Worm (Caenorhabditis elegans) whole organism, young adult: ENCODE data around the gene phat-6.

Experiments
- B0019.2 ChIP-seq: fragments of 200-800 bp; sonication (Bioruptor generic); conservative IDR thresholded peaks from 2 replicates; pipeline ENCODE4 v1.3.6; 2022; ENCODE audit warnings: missing genetic modification reagents, missing genetic modification characterization, missing compliant biosample characterization
- B0035.1 ChIP-seq: sonication (generic microtip); optimal IDR thresholded peaks from 2 replicates; lab custom pipeline; 2016; ENCODE audit warnings: missing genetic modification characterization, mild to moderate bottlenecking, missing compliant biosample characterization, missing genotype, missing genetic modification reagents
- B0336.3 ChIP-seq: fragments of 200-800 bp; sonication (Bioruptor generic); IDR thresholded peaks from 2 replicates; pipeline ENCODE4 v1.3.6; 2022; ENCODE audit warnings: missing genetic modification characterization, missing compliant biosample characterization
- C06A6.2 ChIP-seq: fragments of 200-800 bp; sonication (Bioruptor generic); conservative IDR thresholded peaks from 2 replicates; pipeline ENCODE4 v1.3.6; 2022; ENCODE audit warnings: missing genetic modification characterization, missing compliant biosample characterization
- F10E7.11 ChIP-seq: sonication (generic microtip); optimal IDR thresholded peaks from 2 replicates; lab custom pipeline; 2017; ENCODE audit warnings: mild to moderate bottlenecking, missing genetic modification characterization, moderate library complexity, missing compliant biosample characterization
- F23B12.7 ChIP-seq: sonication (generic microtip); optimal IDR thresholded peaks from 2 replicates; lab custom pipeline; 2017; ENCODE audit warnings: missing genetic modification characterization, mild to moderate bottlenecking, missing compliant biosample characterization, antibody characterized with exemption, moderate library complexity; ENCODE audit not compliant: insufficient read depth
- F57C9.4 ChIP-seq: sonication (generic microtip); optimal IDR thresholded peaks from 2 replicates; lab custom pipeline; 2017; ENCODE audit warnings: mild to moderate bottlenecking, missing genetic modification characterization, missing compliant biosample characterization
- K11D2.4 ChIP-seq: fragments of 200-800 bp; sonication (Bioruptor generic); IDR thresholded peaks from 2 replicates; pipeline ENCODE4 v1.3.6; 2022; ENCODE audit warnings: missing genetic modification reagents, missing genetic modification characterization, missing compliant biosample characterization
- K12H6.12 ChIP-seq: fragments of 200-800 bp; sonication (Bioruptor generic); optimal IDR thresholded peaks from 2 replicates; lab custom pipeline; 2018; ENCODE audit warnings: mild to moderate bottlenecking, missing genetic modification characterization, missing compliant biosample characterization
- T07F8.4 ChIP-seq: sonication (generic microtip); optimal IDR thresholded peaks from 2 replicates; lab custom pipeline; 2016; ENCODE audit warnings: mild to moderate bottlenecking, missing genetic modification characterization, moderate library complexity, missing compliant biosample characterization
- T26A5.8 ChIP-seq: sonication (generic microtip); optimal IDR thresholded peaks from 2 replicates; lab custom pipeline; 2016; ENCODE audit warnings: missing genetic modification characterization, missing compliant biosample characterization
- Y53F4B.3 ChIP-seq: fragments of 200-800 bp; sonication (Bioruptor generic); IDR thresholded peaks from 2 replicates; pipeline ENCODE4 v1.3.6; 2022; ENCODE audit warnings: missing genetic modification reagents, missing genetic modification characterization, missing compliant biosample characterization
- Y79H2A.3 ChIP-seq: fragments of 200-800 bp; sonication (Bioruptor generic); conservative IDR thresholded peaks from 2 replicates; pipeline ENCODE4 v1.3.6; 2022; ENCODE audit warnings: missing genetic modification reagents, missing genetic modification characterization, missing compliant biosample characterization
- Y95B8A.8 ChIP-seq: fragments of 200-800 bp; sonication (Bioruptor generic); IDR thresholded peaks from 2 replicates; pipeline ENCODE4 v1.3.6; 2022; ENCODE audit warnings: missing genetic modification reagents, missing genetic modification characterization, missing compliant biosample characterization
- aptf-2 ChIP-seq: fragments of 200-800 bp; sonication (Bioruptor generic); conservative IDR thresholded peaks from 2 replicates; pipeline ENCODE4 v1.3.6; 2022; ENCODE audit warnings: missing genetic modification reagents, missing genetic modification characterization, missing compliant biosample characterization
- aptf-3 ChIP-seq: fragments of 200-800 bp; sonication (Bioruptor generic); IDR thresholded peaks from 2 replicates; pipeline ENCODE4 v1.3.6; 2022; ENCODE audit warnings: missing genetic modification characterization, missing compliant biosample characterization
- ccch-3 ChIP-seq: fragments of 200-800 bp; sonication (Bioruptor generic); optimal IDR thresholded peaks from 2 replicates; lab custom pipeline; 2018; ENCODE audit warnings: mild to moderate bottlenecking, missing genetic modification characterization, missing compliant biosample characterization
- chd-7 ChIP-seq: sonication (generic microtip); optimal IDR thresholded peaks from 2 replicates; lab custom pipeline; 2016; ENCODE audit warnings: mild to moderate bottlenecking, missing genetic modification characterization, moderate library complexity, missing compliant biosample characterization
- dpl-1 ChIP-seq: fragments of 150-350 bp; optimal IDR thresholded peaks from 2 replicates; lab custom pipeline; 2014; ENCODE audit warnings: missing biosample characterization, missing genetic modification reagents, missing genetic modification characterization
- egl-44 ChIP-seq: fragments of 200-800 bp; sonication (Bioruptor generic); IDR thresholded peaks from 2 replicates; pipeline ENCODE4 v1.3.6; 2022; ENCODE audit warnings: missing genetic modification reagents, missing genetic modification characterization, missing compliant biosample characterization
- egrh-3 ChIP-seq: fragments of 200-800 bp; sonication (Bioruptor generic); IDR thresholded peaks from 2 replicates; pipeline ENCODE4 v1.3.6; 2022; ENCODE audit warnings: missing genetic modification reagents, missing genetic modification characterization, missing compliant biosample characterization
- fkh-3 ChIP-seq: sonication (generic microtip); optimal IDR thresholded peaks from 2 replicates; lab custom pipeline; 2016; ENCODE audit warnings: mild to moderate bottlenecking, missing genetic modification characterization, missing compliant biosample characterization
- hmg-20 ChIP-seq: fragments of 200-800 bp; sonication (Bioruptor generic); IDR thresholded peaks from 2 replicates; pipeline ENCODE4 v1.3.6; 2022; ENCODE audit warnings: missing genetic modification reagents, missing genetic modification characterization, missing compliant biosample characterization
- lag-1 ChIP-seq: fragments of 200-800 bp; sonication (Bioruptor generic); IDR thresholded peaks from 2 replicates; pipeline ENCODE4 v1.3.6; 2022; ENCODE audit warnings: missing genetic modification reagents, missing genetic modification characterization, missing compliant biosample characterization
- lin-35 ChIP-seq, 3 experiments: fragments of 150-350 bp in 2 of 3; sonication (generic microtip) in 1 of 3; optimal IDR thresholded peaks; 2 replicates each; lab custom pipeline; 2014 to 2018; ENCODE audit warnings: missing biosample characterization in 3 of 3, missing genetic modification characterization in 3 of 3, missing genetic modification reagents in 3 of 3
- lin-54 ChIP-seq: fragments of 200-800 bp; sonication (Bioruptor generic); optimal IDR thresholded peaks from 2 replicates; lab custom pipeline; 2018; ENCODE audit warnings: mild to moderate bottlenecking, missing genetic modification characterization, missing compliant biosample characterization
- lir-1 ChIP-seq: fragments of 200-800 bp; sonication (Bioruptor generic); conservative IDR thresholded peaks from 2 replicates; pipeline ENCODE4 v1.3.6; 2022; ENCODE audit warnings: missing genetic modification reagents, missing genetic modification characterization, missing compliant biosample characterization
- madf-10 ChIP-seq: sonication (generic microtip); optimal IDR thresholded peaks from 2 replicates; lab custom pipeline; 2016; ENCODE audit warnings: mild to moderate bottlenecking, missing genetic modification characterization, missing compliant biosample characterization
- madf-8 ChIP-seq: fragments of 200-800 bp; sonication (Bioruptor generic); conservative IDR thresholded peaks from 2 replicates; pipeline ENCODE4 v1.3.6; 2022; ENCODE audit warnings: missing genetic modification reagents, missing genetic modification characterization, missing compliant biosample characterization
- mcd-1 ChIP-seq: fragments of 200-800 bp; sonication (Bioruptor generic); IDR thresholded peaks from 2 replicates; pipeline ENCODE4 v1.3.6; 2022; ENCODE audit warnings: missing genetic modification reagents, missing genetic modification characterization, missing compliant biosample characterization
- mel-28 ChIP-seq: sonication (generic microtip); optimal IDR thresholded peaks from 2 replicates; lab custom pipeline; 2016; ENCODE audit warnings: borderline replicate concordance, mild to moderate bottlenecking, missing genetic modification characterization, missing compliant biosample characterization
- mes-4 ChIP-seq: sonication (generic microtip); optimal IDR thresholded peaks from 2 replicates; lab custom pipeline; 2016; ENCODE audit warnings: missing genotype, missing genetic modification characterization, missing compliant biosample characterization
- nfya-1 ChIP-seq: sonication (generic microtip); optimal IDR thresholded peaks from 2 replicates; lab custom pipeline; 2017; ENCODE audit warnings: antibody characterized with exemption, missing compliant biosample characterization, missing genetic modification characterization, borderline replicate concordance; ENCODE audit not compliant: insufficient read depth
- nfyb-1 ChIP-seq: fragments of 200-800 bp; sonication (Bioruptor generic); IDR thresholded peaks from 2 replicates; pipeline ENCODE4 v1.3.6; 2022; ENCODE audit warnings: missing genetic modification reagents, missing genetic modification characterization, missing compliant biosample characterization
- nhr-80 ChIP-seq: sonication (generic microtip); optimal IDR thresholded peaks from 2 replicates; lab custom pipeline; 2016; ENCODE audit warnings: missing genetic modification characterization, missing compliant biosample characterization
- rcor-1 ChIP-seq: fragments of 200-800 bp; sonication (Bioruptor generic); IDR thresholded peaks from 2 replicates; pipeline ENCODE4 v1.3.6; 2022; ENCODE audit warnings: missing genetic modification reagents, missing genetic modification characterization, missing compliant biosample characterization
- sea-2 ChIP-seq: fragments of 200-800 bp; sonication (Bioruptor generic); IDR thresholded peaks from 2 replicates; pipeline ENCODE4 v1.3.6; 2022; ENCODE audit warnings: missing genetic modification characterization, missing compliant biosample characterization
- snpc-3.4 ChIP-seq: sonication (generic microtip); optimal IDR thresholded peaks from 2 replicates; lab custom pipeline; 2017; ENCODE audit warnings: missing genetic modification characterization, mild to moderate bottlenecking, missing compliant biosample characterization, antibody characterized with exemption, moderate library complexity, missing genotype, missing genetic modification reagents
- somi-1 ChIP-seq: fragments of 200-800 bp; sonication (Bioruptor generic); optimal IDR thresholded peaks from 2 replicates; lab custom pipeline; 2018; ENCODE audit warnings: mild to moderate bottlenecking, missing genetic modification characterization, missing compliant biosample characterization
- tbp1 ChIP-seq: fragments of 200-800 bp; sonication (Bioruptor generic); optimal IDR thresholded peaks from 2 replicates; lab custom pipeline; 2018; ENCODE audit warnings: mild to moderate bottlenecking, missing genetic modification characterization, missing compliant biosample characterization
- tlf-1 ChIP-seq: fragments of 200-800 bp; sonication (Bioruptor generic); optimal IDR thresholded peaks from 2 replicates; lab custom pipeline; 2018; ENCODE audit warnings: mild to moderate bottlenecking, missing genetic modification characterization, missing compliant biosample characterization
- unc-130 ChIP-seq: sonication (generic microtip); optimal IDR thresholded peaks from 2 replicates; lab custom pipeline; 2016; ENCODE audit warnings: missing genetic modification reagents, missing genetic modification characterization, missing compliant biosample characterization
- zfh-2 ChIP-seq: fragments of 200-800 bp; sonication (Bioruptor generic); conservative IDR thresholded peaks from 2 replicates; pipeline ENCODE4 v1.3.6; 2022; ENCODE audit warnings: missing genetic modification reagents, missing genetic modification characterization, missing compliant biosample characterization
- ztf-18 ChIP-seq: sonication (generic microtip); optimal IDR thresholded peaks from 2 replicates; lab custom pipeline; 2016; ENCODE audit warnings: missing genotype, mild to moderate bottlenecking, missing genetic modification characterization, missing compliant biosample characterization
- ztf-28 ChIP-seq: fragments of 200-800 bp; sonication (Bioruptor generic); IDR thresholded peaks from 2 replicates; pipeline ENCODE4 v1.3.6; 2022; ENCODE audit warnings: missing genetic modification reagents, missing genetic modification characterization, missing compliant biosample characterization
- ztf-6 ChIP-seq: fragments of 200-800 bp; sonication (Bioruptor generic); IDR thresholded peaks from 2 replicates; pipeline ENCODE4 v1.3.6; 2022; ENCODE audit warnings: missing genetic modification reagents, missing genetic modification characterization, missing compliant biosample characterization

Gene phat-6

DNA sequence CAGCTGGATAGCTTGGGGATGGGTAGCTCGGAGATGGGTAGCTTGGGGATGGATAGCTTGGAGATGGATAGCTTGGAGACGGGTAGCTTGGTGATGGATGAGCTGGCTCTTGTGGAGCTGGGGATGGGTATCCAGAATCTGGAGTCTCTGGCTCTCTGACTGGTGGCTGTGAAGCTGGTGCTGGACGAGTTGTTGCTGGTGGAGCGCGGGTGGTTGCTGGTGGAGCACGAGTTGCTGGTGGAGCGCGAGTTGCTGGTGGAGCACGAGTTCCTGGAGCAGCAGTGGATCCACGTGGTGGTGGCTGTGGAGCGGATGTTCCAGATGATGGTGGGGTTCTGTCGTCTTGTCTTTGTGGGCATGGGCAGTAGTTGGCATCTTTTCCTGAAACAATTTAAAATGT, 19.0 kb downstream of the phat-6 start:
- peak; percentile 68; the same call in 1 of the 2 replicates for TF ChIP-seq egrh-3
- peak; percentile 70 for TF ChIP-seq zfh-2 (GFP tag; lab: Robert Waterston, UW)
- TF ChIP-seq nfyb-1 (GFP tag; lab: Robert Waterston, UW), result no peak

DNA sequence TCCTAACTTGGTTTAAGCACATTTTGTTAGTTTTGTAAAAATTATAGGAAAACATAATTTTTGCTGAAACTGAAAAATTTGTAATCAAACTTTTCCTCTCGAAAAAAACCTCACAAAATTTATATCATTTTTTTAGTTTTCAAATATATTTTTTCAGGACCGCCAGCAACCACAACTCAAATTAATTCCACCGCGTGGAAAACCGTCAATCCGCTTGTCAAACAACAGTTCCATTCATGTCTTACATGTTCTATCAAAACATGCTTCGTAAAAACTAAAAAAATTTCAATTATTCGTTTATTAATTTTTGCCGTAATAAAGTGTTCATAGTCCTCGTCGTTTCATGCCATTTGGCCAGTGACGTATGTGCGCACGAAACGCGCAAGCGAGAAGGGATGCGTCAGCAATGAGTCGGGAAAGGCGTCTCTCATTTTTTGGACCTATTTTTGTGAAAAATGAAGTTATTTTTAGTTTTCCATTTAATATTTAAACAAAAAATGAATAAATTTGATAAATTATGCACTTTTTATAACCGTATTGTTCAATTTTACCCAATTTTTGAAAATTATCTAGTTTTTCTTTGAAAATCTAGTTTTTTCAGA, 20.8 kb downstream of the phat-6 start, which contains the start of gene ucr-2.2:
TSS of gene ucr-2.2 (plus strand) at position 602 of the 602 bp plus-strand sequence.
- TF ChIP-seq somi-1 (GFP tag; lab: Kevin White, UChicago) (peak; percentile 34), rcor-1 (GFP tag; lab: Robert Waterston, UW) (no peak), B0019.2 (GFP tag; lab: Robert Waterston, UW) (no peak), aptf-3 (GFP tag; lab: Robert Waterston, UW) (no peak), madf-8 (GFP tag; lab: Robert Waterston, UW) (no peak), ccch-3 (GFP tag; lab: Kevin White, UChicago) (no peak), aptf-2 (GFP tag; lab: Robert Waterston, UW) (no peak; the same call in 1 of the 2 replicates), mel-28 (tag; lab: Kevin White, UChicago) (no peak), ztf-18 (tag; lab: Kevin White, UChicago) (peak; percentile 96), zfh-2 (GFP tag; lab: Robert Waterston, UW) (peak; percentile 52; the same call in 1 of the 2 replicates), C06A6.2 (GFP tag; lab: Robert Waterston, UW) (peak; percentile 64), madf-10 (tag; lab: Kevin White, UChicago) (peak; percentile 46), Y53F4B.3 (GFP tag; lab: Robert Waterston, UW) (no peak), lin-54 (GFP tag; lab: Kevin White, UChicago) (peak; percentile 68), B0336.3 (GFP tag; lab: Robert Waterston, UW) (peak; percentile 49; the same call in 1 of the 2 replicates), tlf-1 (GFP tag; lab: Kevin White, UChicago) (peak; percentile 36), dpl-1 (GFP tag; lab: Kevin White, UChicago) (no peak), hmg-20 (GFP tag; lab: Robert Waterston, UW) (0 out of 2 replicates have a peak, but pooled peaks have one; percentile 23), sea-2 (GFP tag; lab: Robert Waterston, UW) (no peak), unc-130 (no peak), T07F8.4 (tag; lab: Kevin White, UChicago) (no peak), mes-4 (tag; lab: Kevin White, UChicago) (no peak), F57C9.4 (tag; lab: Kevin White, UChicago) (no peak), F23B12.7 (tag; lab: Kevin White, UChicago) (peak; percentile 68), ztf-6 (GFP tag; lab: Robert Waterston, UW) (no peak), Y95B8A.8 (GFP tag; lab: Robert Waterston, UW) (no peak), tbp1 (GFP tag; lab: Kevin White, UChicago) (peak; percentile 61), lir-1 (GFP tag; lab: Robert Waterston, UW) (0 out of 2 replicates have a peak, but pooled peaks have one; percentile 46), nfya-1 (tag; lab: Kevin White, UChicago) (no peak), chd-7 (no peak), ztf-28 (GFP tag; lab: Robert Waterston, UW) (no peak), F10E7.11 (no peak), K11D2.4 (GFP tag; lab: Robert Waterston, UW) (peak; percentile 75), T26A5.8 (tag; lab: Kevin White, UChicago) (no peak), Y79H2A.3 (GFP tag; lab: Robert Waterston, UW) (no peak), mcd-1 (GFP tag; lab: Robert Waterston, UW) (peak; percentile 76), nhr-80 (tag; lab: Kevin White, UChicago) (peak; percentile 87), snpc-3.4 (tag; lab: Kevin White, UChicago) (no peak), lin-35 (GFP tag; optimal IDR thresholded peaks at IDR 0.05; lab: Kevin White, UChicago) (peak in 1 of 3 experiments; percentile 85), B0035.1 (tag; lab: Kevin White, UChicago) (no peak), lag-1 (no peak), fkh-3 (no peak), egl-44 (GFP tag; lab: Robert Waterston, UW) (no peak), K12H6.12 (tag; lab: Kevin White, UChicago) (peak; percentile 61)
